Fruit fly (Drosophila melanogaster): ENCODE data around the gene fend.

dm6 chrX:9158366-9158765 lies 23.5 kb upstream of the fend start, which contains the start of the genes Ost48 and Dlip1:
- TF ChIP-seq usp (GFP tag; optimal IDR thresholded peaks at IDR 0.05) (no peak), CG8478 (optimal IDR thresholded peaks at IDR 0.05) (no peak), EcR (GFP tag; optimal IDR thresholded peaks at IDR 0.05) (no peak), pan (optimal IDR thresholded peaks at IDR 0.05) (no peak), psq (optimal IDR thresholded peaks at IDR 0.05) (no peak), Dll (optimal IDR thresholded peaks at IDR 0.05) (no peak)

Data from whole organism.